Worm (Caenorhabditis elegans): ENCODE measurements around the gene rnr-2.

DNA sequence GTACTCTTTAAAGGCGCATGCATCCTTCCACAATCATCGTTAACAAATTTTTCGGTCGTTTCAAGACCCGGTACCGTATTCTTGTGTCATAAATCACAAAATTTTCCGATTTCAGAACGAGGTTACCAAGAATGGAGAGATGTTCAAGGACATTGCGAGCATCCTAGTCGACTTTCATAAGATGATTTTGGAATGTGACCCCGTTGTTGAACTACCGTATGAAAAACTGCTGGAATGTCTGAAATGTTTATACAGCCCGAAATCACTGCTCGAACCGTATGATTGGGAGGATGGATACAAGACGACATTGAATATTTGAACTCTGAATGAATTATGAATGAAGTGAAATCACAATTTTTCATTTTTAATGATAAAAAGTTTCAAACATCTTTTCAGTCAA is 1.8 kb downstream of the rnr-2 start:
- TF ChIP-seq unc-62 (GFP tag; optimal IDR thresholded peaks at IDR 0.05): no peak
- peak; percentile 58; the same call in 1 of the 2 replicates for TF ChIP-seq madf-6 (GFP tag; IDR thresholded peaks at IDR 0.05)
- TF ChIP-seq F52B5.7 (tag; optimal IDR thresholded peaks at IDR 0.05): no peak
- no peak for TF ChIP-seq F49E8.2 (tag; optimal IDR thresholded peaks at IDR 0.05; ENCODE audit: insufficient read depth)
- TF ChIP-seq dpff-1 (tag; optimal IDR thresholded peaks at IDR 0.05): no peak
- TF ChIP-seq T07F8.4 (tag; optimal IDR thresholded peaks at IDR 0.05): no peak
- TF ChIP-seq lsy-27 (tag; optimal IDR thresholded peaks at IDR 0.05; ENCODE audit: borderline replicate concordance, insufficient read depth): no peak
- TF ChIP-seq ceh-79 (tag; optimal IDR thresholded peaks at IDR 0.05): no peak
